Worm (Caenorhabditis elegans): Measurements from ENCODE around the gene sym-3.

Gene sym-3

DNA sequence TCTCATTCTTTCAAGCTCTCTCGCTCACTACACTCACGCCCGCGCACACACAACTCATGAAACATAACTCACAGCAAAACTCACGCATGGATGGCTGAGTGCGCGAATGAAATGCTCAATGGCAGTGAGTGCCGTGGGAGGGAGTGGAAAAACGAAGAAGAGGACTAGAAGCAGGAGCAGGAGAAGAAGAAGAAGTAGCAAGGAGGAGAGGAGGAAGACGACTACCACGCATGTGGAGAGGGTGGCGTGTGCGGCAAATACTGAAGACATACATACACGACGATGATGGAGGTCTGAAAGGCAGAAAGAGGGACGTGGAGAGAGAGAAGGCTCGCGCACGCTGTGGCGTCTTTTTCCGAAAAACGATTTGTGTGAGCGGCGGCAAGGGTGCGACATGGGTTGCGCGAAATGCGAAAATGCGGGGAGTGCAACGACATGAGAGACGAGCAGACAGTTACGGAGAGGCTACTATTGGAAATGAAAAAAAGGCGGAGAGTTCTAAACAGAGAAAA is 44.6 kb upstream of the sym-3 start (continued):
- TF ChIP-seq F13H6.1 (tag; optimal IDR thresholded peaks at IDR 0.05), result peak; percentile 72
- TF ChIP-seq madf-2 (tag; optimal IDR thresholded peaks at IDR 0.05), result no peak
- no peak for TF ChIP-seq dve-1 (tag; optimal IDR thresholded peaks at IDR 0.05)
- peak; percentile 45 for TF ChIP-seq ceh-34 (tag; optimal IDR thresholded peaks at IDR 0.05)
- TF ChIP-seq pag-3 (tag; optimal IDR thresholded peaks at IDR 0.05; ENCODE audit: borderline replicate concordance), result peak; percentile 9
- TF ChIP-seq fkh-6 (tag; optimal IDR thresholded peaks at IDR 0.05), result peak; percentile 9
- peak; percentile 61 for TF ChIP-seq C08G9.2 (tag; optimal IDR thresholded peaks at IDR 0.05)
- peak; percentile 79 for TF ChIP-seq ceh-19 (GFP tag; optimal IDR thresholded peaks at IDR 0.05)
- TF ChIP-seq C38D4.7 (GFP tag; optimal IDR thresholded peaks at IDR 0.05), result peak; percentile 11
- TF ChIP-seq nhr-232 (tag; optimal IDR thresholded peaks at IDR 0.05), result no peak
- TF ChIP-seq tbx-2 (tag; optimal IDR thresholded peaks at IDR 0.05), result peak; percentile 72
- TF ChIP-seq syd-9 (tag; optimal IDR thresholded peaks at IDR 0.05), result peak; percentile 30
- no peak for TF ChIP-seq ets-4 (tag; optimal IDR thresholded peaks at IDR 0.05)
- TF ChIP-seq fkh-10 (GFP tag; optimal IDR thresholded peaks at IDR 0.05), result no peak
- TF ChIP-seq fax-1 (tag; optimal IDR thresholded peaks at IDR 0.05), result peak; percentile 46

DNA sequence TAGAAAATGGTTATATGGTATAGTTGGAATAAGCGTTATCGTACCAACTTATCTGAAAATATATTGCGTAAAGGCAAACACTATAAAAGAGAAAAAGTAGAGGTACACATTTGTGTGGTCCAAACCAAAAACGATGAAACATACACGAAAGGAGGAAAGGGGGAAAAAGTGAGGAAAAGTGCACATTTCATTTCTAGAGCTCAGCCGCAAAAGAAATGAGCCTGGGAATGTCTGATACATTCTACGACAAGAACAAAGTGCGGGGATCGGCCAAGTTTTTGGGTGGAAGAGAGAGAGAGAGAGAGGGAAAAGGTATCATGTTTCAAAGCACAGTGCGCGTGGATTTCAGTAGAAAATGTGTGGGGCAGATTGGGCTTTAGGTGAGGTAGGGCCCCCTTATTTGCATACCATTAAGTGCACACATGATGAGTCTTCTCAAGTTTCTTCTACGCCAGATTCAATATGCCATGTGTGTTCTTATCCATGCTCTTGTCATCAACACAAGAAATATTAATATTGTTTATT is 39.8 kb upstream of the sym-3 start, which contains the start of gene rgs-6:
Gene rgs-6, minus strand, starts transcription at position 51 of the 525 bp plus-strand sequence.
- no peak for TF ChIP-seq T23F11.4 (GFP tag; optimal IDR thresholded peaks at IDR 0.05)
- no peak for TF ChIP-seq lim-6 (tag; optimal IDR thresholded peaks at IDR 0.05)
- TF ChIP-seq fax-1 (tag; optimal IDR thresholded peaks at IDR 0.05), result no peak
- TF ChIP-seq pha-4 (tag; optimal IDR thresholded peaks at IDR 0.05), result no peak
- TF ChIP-seq ceh-19 (GFP tag; optimal IDR thresholded peaks at IDR 0.05), result peak; percentile 71
- no peak for TF ChIP-seq ttx-3 (tag; optimal IDR thresholded peaks at IDR 0.05)
- TF ChIP-seq hlh-15 (tag; optimal IDR thresholded peaks at IDR 0.05), result no peak
- no peak for TF ChIP-seq madf-2 (tag; optimal IDR thresholded peaks at IDR 0.05)
- no peak for TF ChIP-seq hlh-8 (tag; optimal IDR thresholded peaks at IDR 0.05)
- TF ChIP-seq ceh-34 (tag; optimal IDR thresholded peaks at IDR 0.05), result peak; percentile 88

DNA sequence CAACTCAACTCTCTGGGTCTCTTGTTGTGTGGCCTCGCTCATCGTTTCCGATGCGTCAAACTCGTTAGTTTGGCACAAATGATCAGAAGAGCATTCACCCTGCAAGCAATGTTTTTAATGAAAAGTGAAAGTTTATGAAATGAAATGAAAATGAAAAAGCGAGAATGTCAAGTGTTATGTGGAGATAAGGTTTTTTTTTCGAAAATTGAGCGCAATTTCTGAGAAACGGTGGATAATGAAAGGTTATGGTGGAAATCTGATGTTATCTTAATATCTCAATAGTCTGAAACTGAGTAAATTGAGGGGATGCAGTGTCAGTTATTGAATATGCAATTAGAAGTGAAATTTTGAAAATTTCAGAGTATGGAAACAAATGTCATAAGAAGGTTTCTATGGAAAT is 30.4 kb upstream of the sym-3 start, which contains the start of gene gnrr-4:
Gene gnrr-4, minus strand, starts transcription at position 101 of the 400 bp plus-strand sequence.
- TF ChIP-seq ceh-19 (GFP tag; optimal IDR thresholded peaks at IDR 0.05), result no peak
- TF ChIP-seq pros-1 (tag; optimal IDR thresholded peaks at IDR 0.05), result no peak
- TF ChIP-seq ref-2 (tag; optimal IDR thresholded peaks at IDR 0.05), result no peak
- no peak for TF ChIP-seq lin-11 (tag; optimal IDR thresholded peaks at IDR 0.05)

DNA sequence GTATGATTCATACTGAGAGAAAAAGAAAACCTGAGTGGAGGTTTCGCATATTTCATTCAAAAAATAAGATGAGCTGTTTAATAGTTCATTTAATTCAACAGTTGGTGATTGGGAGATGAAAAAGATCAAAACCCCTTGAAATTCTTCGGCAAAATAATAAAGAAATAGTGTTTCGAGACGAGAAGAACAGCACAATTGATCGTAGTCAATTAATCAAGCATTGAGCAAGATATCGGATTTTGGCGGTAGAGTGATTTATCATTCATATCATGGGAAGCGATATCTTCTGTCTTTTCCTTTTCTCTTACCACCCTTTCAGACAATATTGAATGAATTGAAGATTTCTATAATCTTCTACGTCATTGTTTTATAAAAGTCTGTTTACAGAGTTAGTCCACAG is 26.9 kb upstream of the sym-3 start:
- TF ChIP-seq ttx-3 (tag; optimal IDR thresholded peaks at IDR 0.05) (no peak), unc-55 (GFP tag; optimal IDR thresholded peaks at IDR 0.05) (peak; percentile 43)

DNA sequence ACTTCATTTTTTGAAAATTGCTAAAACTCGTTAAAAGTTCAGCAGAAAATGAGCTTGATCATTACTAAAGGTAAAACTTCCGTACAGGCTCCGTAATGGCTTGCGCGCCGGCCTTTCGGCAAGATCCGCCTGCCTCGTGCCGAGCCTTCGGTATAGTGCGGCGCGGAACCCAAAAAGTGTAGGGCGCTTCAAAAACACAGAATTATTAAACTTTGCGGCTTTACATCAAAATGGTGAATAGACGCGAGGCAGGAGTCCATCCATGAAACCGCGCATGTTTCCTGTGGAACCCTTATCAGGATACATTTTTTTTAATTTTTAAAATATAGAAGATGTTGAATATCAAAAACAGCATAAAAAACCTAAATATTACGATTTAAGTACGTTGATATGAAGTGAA is 20.4 kb upstream of the sym-3 start:
- TF ChIP-seq syd-9 (tag; optimal IDR thresholded peaks at IDR 0.05) (no peak), ceh-6 (GFP tag; optimal IDR thresholded peaks at IDR 0.05) (no peak), ttx-3 (tag; optimal IDR thresholded peaks at IDR 0.05) (no peak), hlh-8 (tag; optimal IDR thresholded peaks at IDR 0.05) (no peak)

DNA sequence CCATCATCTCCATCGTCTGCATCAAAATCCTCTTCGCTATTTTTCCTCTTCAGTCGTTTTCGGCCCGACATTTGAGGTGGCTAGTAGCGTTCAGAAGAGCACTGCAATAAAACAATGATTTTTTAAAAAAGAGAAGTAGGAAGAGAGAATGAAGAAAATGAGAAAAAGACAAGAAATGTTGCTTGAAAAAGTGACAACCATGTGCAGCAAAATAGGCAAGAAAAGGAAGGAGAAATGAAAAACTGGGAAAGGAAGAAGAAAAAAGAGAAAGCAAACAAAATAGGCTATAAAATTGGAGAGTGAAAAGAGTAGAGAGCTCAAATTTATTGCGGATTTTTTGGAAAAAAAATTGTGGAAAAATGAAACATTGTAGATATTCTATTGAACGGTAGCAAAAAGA is 10.3 kb upstream of the sym-3 start, which contains the start of gene tag-294:
Gene tag-294, minus strand, starts transcription at position 101 of the 400 bp plus-strand sequence.
- no peak for TF ChIP-seq unc-3 (GFP tag; conservative IDR thresholded peaks at IDR 0.05)
- TF ChIP-seq unc-3 (tag; optimal IDR thresholded peaks at IDR 0.05), result no peak
- no peak for TF ChIP-seq K02D7.2 (tag; optimal IDR thresholded peaks at IDR 0.05)
- no peak for TF ChIP-seq syd-9 (tag; optimal IDR thresholded peaks at IDR 0.05)
- no peak for TF ChIP-seq elt-4 (tag; optimal IDR thresholded peaks at IDR 0.05)
- no peak for TF ChIP-seq ceh-45 (GFP tag; IDR thresholded peaks at IDR 0.05)
- no peak for TF ChIP-seq odd-2 (tag; optimal IDR thresholded peaks at IDR 0.05)
- TF ChIP-seq gmeb-2 (tag; optimal IDR thresholded peaks at IDR 0.05), result no peak
- TF ChIP-seq lim-6 (tag; optimal IDR thresholded peaks at IDR 0.05), result no peak
- TF ChIP-seq che-1 (tag; optimal IDR thresholded peaks at IDR 0.05), result no peak
- TF ChIP-seq pqm-1 (tag; optimal IDR thresholded peaks at IDR 0.05), result no peak
- no peak for TF ChIP-seq hlh-15 (tag; optimal IDR thresholded peaks at IDR 0.05)
- no peak for TF ChIP-seq unc-55 (GFP tag; optimal IDR thresholded peaks at IDR 0.05)
- no peak for TF ChIP-seq unc-86 (tag; optimal IDR thresholded peaks at IDR 0.05)

Data from whole organism, late embryonic.